Fruit fly (Drosophila melanogaster) Kc167 (cell line): Measurements from ENCODE around the gene CG33270.
"Not testable (repeated sequence)": the region's sequence is repeated elsewhere in the genome, so short reads cannot be mapped to it uniquely, and the experiment has no call there.

ENCODE experiments used
- Myc ChIP-seq: fragments of >200 bp; optimal IDR thresholded peaks from 2 replicates; lab custom pipeline; 2017; ENCODE audit warnings: missing external identifiers
- Sin3A ChIP-seq: fragments of >200 bp; optimal IDR thresholded peaks from 2 replicates; lab custom pipeline; 2018; ENCODE audit warnings: missing external identifiers
- h ChIP-seq: fragments of >200 bp; optimal IDR thresholded peaks from 3 replicates; lab custom pipeline; 2018; ENCODE audit warnings: missing external identifiers
- insv ChIP-seq: fragments of >200 bp; optimal IDR thresholded peaks from 3 replicates; lab custom pipeline; 2018; ENCODE audit warnings: missing external identifiers
- psq ChIP-seq: fragments of >200 bp; optimal IDR thresholded peaks from 2 replicates; lab custom pipeline; 2017; ENCODE audit warnings: missing external identifiers
- ttk ChIP-seq: sonication (Bioruptor generic); optimal IDR thresholded peaks from 2 replicates; lab custom pipeline; 2017; ENCODE audit warnings: missing external identifiers

Gene CG33270

dm6 chr3L:11602040-11602439 is 23.6 kb upstream of the CG33270 start:
- TF ChIP-seq Myc (lab: Kevin White, UChicago) (no peak), Sin3A (lab: Kevin White, UChicago) (no peak), insv (no peak), h (lab: Kevin White, UChicago) (no peak), ttk (lab: Kevin White, UChicago) (no peak), psq (lab: Kevin White, UChicago) (no peak)

dm6 chr3L:11601133-11601532 is 22.7 kb upstream of the CG33270 start:
- no peak for TF ChIP-seq psq (lab: Kevin White, UChicago)

dm6 chr3L:11599965-11600420 is 21.6 kb upstream of the CG33270 start, which contains the start of the genes CG14137 and CG46394:
Gene CG14137 (minus strand): TSS chr3L:11600065.
Gene CG46394 (plus strand): TSS chr3L:11600370.
- TF ChIP-seq Sin3A (lab: Kevin White, UChicago), result no peak
- TF ChIP-seq Myc (lab: Kevin White, UChicago), result no peak
- no peak for TF ChIP-seq psq (lab: Kevin White, UChicago)
- no peak for TF ChIP-seq ttk (lab: Kevin White, UChicago)
- TF ChIP-seq h (lab: Kevin White, UChicago), result no peak
- TF ChIP-seq insv, result no peak

- TF ChIP-seq psq (lab: Kevin White, UChicago) (no peak), ttk (lab: Kevin White, UChicago) (no peak)
Measured at dm6 chr3L:11599255-11599654, 20.8 kb upstream of the CG33270 start.

dm6 chr3L:11596585-11597252 is 18.3 kb upstream of the CG33270 start, which contains the start of gene CG7368:
Gene CG7368 (plus strand): TSS chr3L:11597202.
- TF ChIP-seq Sin3A (lab: Kevin White, UChicago) (no peak), Myc (lab: Kevin White, UChicago) (no peak), h (lab: Kevin White, UChicago) (no peak), psq (lab: Kevin White, UChicago) (no peak), ttk (lab: Kevin White, UChicago) (no peak), insv (no peak)

- TF ChIP-seq psq (lab: Kevin White, UChicago), result no peak
- no peak for TF ChIP-seq Myc (lab: Kevin White, UChicago)
- TF ChIP-seq insv, result no peak
- TF ChIP-seq Sin3A (lab: Kevin White, UChicago), result no peak
- no peak for TF ChIP-seq ttk (lab: Kevin White, UChicago)
- TF ChIP-seq h (lab: Kevin White, UChicago), result no peak
Measured at dm6 chr3L:11593778-11594177, 15.4 kb upstream of the CG33270 start.

- TF ChIP-seq h (lab: Kevin White, UChicago), result no peak
- no peak for TF ChIP-seq Sin3A (lab: Kevin White, UChicago)
- no peak for TF ChIP-seq ttk (lab: Kevin White, UChicago)
- no peak for TF ChIP-seq psq (lab: Kevin White, UChicago)
Measured at dm6 chr3L:11591803-11592202, 13.4 kb upstream of the CG33270 start.

- TF ChIP-seq Sin3A (lab: Kevin White, UChicago), result no peak
- no peak for TF ChIP-seq Myc (lab: Kevin White, UChicago)
- no peak for TF ChIP-seq psq (lab: Kevin White, UChicago)
- TF ChIP-seq ttk (lab: Kevin White, UChicago), result no peak
- TF ChIP-seq h (lab: Kevin White, UChicago), result no peak
- no peak for TF ChIP-seq insv
Measured at dm6 chr3L:11591131-11591530, 12.7 kb upstream of the CG33270 start, which contains the start of gene CG33268. Gene CG33268 (minus strand): TSS chr3L:11591231.

dm6 chr3L:11589395-11589794 is 11.0 kb upstream of the CG33270 start, which contains the start of gene CG7377:
Gene CG7377 (plus strand): TSS chr3L:11589695.
- not testable (repeated sequence) for TF ChIP-seq psq, Sin3A, Myc (lab: Kevin White, UChicago)

- TF ChIP-seq psq (lab: Kevin White, UChicago) (no peak), Myc (lab: Kevin White, UChicago) (no peak), insv (no peak), Sin3A (lab: Kevin White, UChicago) (no peak), h (lab: Kevin White, UChicago) (no peak), ttk (lab: Kevin White, UChicago) (no peak)
Measured at dm6 chr3L:11588594-11588993, 10.2 kb upstream of the CG33270 start.

dm6 chr3L:11587720-11588580 is 9.5 kb upstream of the CG33270 start, which contains the start of gene rt:
Gene rt (minus strand): TSS chr3L:11587770.
- TF ChIP-seq ttk (lab: Kevin White, UChicago) (no peak), h (lab: Kevin White, UChicago) (no peak), insv (no peak), Myc (lab: Kevin White, UChicago) (no peak), psq (lab: Kevin White, UChicago) (no peak), Sin3A (lab: Kevin White, UChicago) (no peak)
